Worm (Caenorhabditis elegans) whole organism, young adult: ENCODE measurements around the gene pix-1.

Experiments used
- B0261.1 ChIP-seq: sonication (generic microtip); optimal IDR thresholded peaks from 2 replicates; lab custom pipeline; 2016; ENCODE audit warnings: mild to moderate bottlenecking, missing genetic modification characterization, moderate library complexity, missing compliant biosample characterization
- C17E4.6 ChIP-seq: fragments of 200-800 bp; sonication (Bioruptor generic); IDR thresholded peaks from 2 replicates; pipeline ENCODE4 v1.3.6; 2022; ENCODE audit warnings: missing genetic modification reagents, missing genetic modification characterization, missing compliant biosample characterization
- D2030.7 ChIP-seq: fragments of 200-800 bp; sonication (Bioruptor generic); IDR thresholded peaks from 2 replicates; pipeline ENCODE4 v1.3.6; 2022; ENCODE audit warnings: missing genetic modification reagents, missing genetic modification characterization, missing compliant biosample characterization
- F22D6.2 ChIP-seq: sonication (generic microtip); optimal IDR thresholded peaks from 2 replicates; lab custom pipeline; 2016; ENCODE audit warnings: mild to moderate bottlenecking, missing genetic modification characterization, missing compliant biosample characterization
- F37B4.10 ChIP-seq: fragments of 200-800 bp; sonication (Bioruptor generic); IDR thresholded peaks from 2 replicates; pipeline ENCODE4 v1.3.6; 2022; ENCODE audit warnings: missing genetic modification characterization, missing compliant biosample characterization
- F39B2.1 ChIP-seq: fragments of 200-800 bp; sonication (Bioruptor generic); IDR thresholded peaks from 2 replicates; pipeline ENCODE4 v1.3.6; 2022; ENCODE audit warnings: missing genetic modification reagents, missing genetic modification characterization, missing compliant biosample characterization
- F49E8.2 ChIP-seq: sonication (generic microtip); optimal IDR thresholded peaks from 3 replicates; lab custom pipeline; 2017; ENCODE audit warnings: missing genetic modification characterization, mild to moderate bottlenecking, missing compliant biosample characterization, antibody characterized with exemption, moderate library complexity; ENCODE audit not compliant: insufficient read depth
- F57C9.4 ChIP-seq: sonication (generic microtip); optimal IDR thresholded peaks from 2 replicates; lab custom pipeline; 2017; ENCODE audit warnings: mild to moderate bottlenecking, missing genetic modification characterization, missing compliant biosample characterization
- K12H6.12 ChIP-seq: fragments of 200-800 bp; sonication (Bioruptor generic); optimal IDR thresholded peaks from 2 replicates; lab custom pipeline; 2018; ENCODE audit warnings: mild to moderate bottlenecking, missing genetic modification characterization, missing compliant biosample characterization
- T26A5.8 ChIP-seq: sonication (generic microtip); optimal IDR thresholded peaks from 2 replicates; lab custom pipeline; 2016; ENCODE audit warnings: missing genetic modification characterization, missing compliant biosample characterization
- Y53F4B.3 ChIP-seq: fragments of 200-800 bp; sonication (Bioruptor generic); IDR thresholded peaks from 2 replicates; pipeline ENCODE4 v1.3.6; 2022; ENCODE audit warnings: missing genetic modification reagents, missing genetic modification characterization, missing compliant biosample characterization
- Y67H2A.10 ChIP-seq: fragments of 200-800 bp; sonication (Bioruptor generic); conservative IDR thresholded peaks from 2 replicates; pipeline ENCODE4 v1.3.6; 2022; ENCODE audit warnings: missing genetic modification reagents, missing genetic modification characterization, missing compliant biosample characterization
- akir-1 ChIP-seq: fragments of 200-800 bp; sonication (Bioruptor generic); optimal IDR thresholded peaks from 2 replicates; lab custom pipeline; 2018; ENCODE audit warnings: mild to moderate bottlenecking, missing genetic modification characterization, moderate library complexity, missing compliant biosample characterization
- ama-1 ChIP-seq, 3 experiments: fragments of 150-350 bp in 1 of 3; sonication (generic microtip) in 2 of 3; optimal IDR thresholded peaks; 2 replicates each; lab custom pipeline; 2014 to 2018; ENCODE audit warnings: missing biosample characterization in 2 of 3, missing genetic modification characterization in 2 of 3, missing genetic modification reagents in 2 of 3
- aptf-2 ChIP-seq: fragments of 200-800 bp; sonication (Bioruptor generic); conservative IDR thresholded peaks from 2 replicates; pipeline ENCODE4 v1.3.6; 2022; ENCODE audit warnings: missing genetic modification reagents, missing genetic modification characterization, missing compliant biosample characterization
- aptf-3 ChIP-seq: fragments of 200-800 bp; sonication (Bioruptor generic); IDR thresholded peaks from 2 replicates; pipeline ENCODE4 v1.3.6; 2022; ENCODE audit warnings: missing genetic modification characterization, missing compliant biosample characterization
- attf-3 ChIP-seq: fragments of 200-800 bp; sonication (Bioruptor generic); conservative IDR thresholded peaks from 2 replicates; pipeline ENCODE4 v1.3.6; 2022; ENCODE audit warnings: missing genetic modification reagents, missing genetic modification characterization, missing compliant biosample characterization
- attf-6 ChIP-seq: fragments of 200-800 bp; sonication (Bioruptor generic); IDR thresholded peaks from 2 replicates; pipeline ENCODE4 v1.3.6; 2022; ENCODE audit warnings: missing genetic modification reagents, missing genetic modification characterization, missing compliant biosample characterization
- bed-1 ChIP-seq: fragments of 200-800 bp; sonication (Bioruptor generic); IDR thresholded peaks from 2 replicates; pipeline ENCODE4 v1.3.6; 2022; ENCODE audit warnings: missing genetic modification reagents, missing genetic modification characterization, missing compliant biosample characterization
- cebp-2 ChIP-seq: fragments of 200-800 bp; sonication (Bioruptor generic); IDR thresholded peaks from 2 replicates; pipeline ENCODE4 v1.3.6; 2022; ENCODE audit warnings: missing genetic modification characterization, missing compliant biosample characterization
- ceh-100 ChIP-seq: fragments of 200-800 bp; sonication (Bioruptor generic); IDR thresholded peaks from 2 replicates; pipeline ENCODE4 v1.3.6; 2022; ENCODE audit warnings: missing genetic modification reagents, missing genetic modification characterization, missing compliant biosample characterization
- chd-7 ChIP-seq: sonication (generic microtip); optimal IDR thresholded peaks from 2 replicates; lab custom pipeline; 2016; ENCODE audit warnings: mild to moderate bottlenecking, missing genetic modification characterization, moderate library complexity, missing compliant biosample characterization
- die-1 ChIP-seq: sonication (generic microtip); optimal IDR thresholded peaks from 2 replicates; lab custom pipeline; 2016; ENCODE audit warnings: missing genotype, mild to moderate bottlenecking, missing genetic modification characterization, missing compliant biosample characterization
- dpl-1 ChIP-seq: fragments of 150-350 bp; optimal IDR thresholded peaks from 2 replicates; lab custom pipeline; 2014; ENCODE audit warnings: missing biosample characterization, missing genetic modification reagents, missing genetic modification characterization
- egl-18 ChIP-seq: fragments of 200-800 bp; sonication (Bioruptor generic); IDR thresholded peaks from 2 replicates; pipeline ENCODE4 v1.3.6; 2022; ENCODE audit warnings: missing genetic modification reagents, missing genetic modification characterization, missing compliant biosample characterization
- egl-44 ChIP-seq: fragments of 200-800 bp; sonication (Bioruptor generic); IDR thresholded peaks from 2 replicates; pipeline ENCODE4 v1.3.6; 2022; ENCODE audit warnings: missing genetic modification reagents, missing genetic modification characterization, missing compliant biosample characterization
- ekl-4 ChIP-seq: fragments of 200-800 bp; sonication (Bioruptor generic); IDR thresholded peaks from 2 replicates; pipeline ENCODE4 v1.3.6; 2022; ENCODE audit warnings: missing genetic modification reagents, missing genetic modification characterization, missing compliant biosample characterization
- fkh-3 ChIP-seq: sonication (generic microtip); optimal IDR thresholded peaks from 2 replicates; lab custom pipeline; 2016; ENCODE audit warnings: mild to moderate bottlenecking, missing genetic modification characterization, missing compliant biosample characterization
- hmg-20 ChIP-seq: fragments of 200-800 bp; sonication (Bioruptor generic); IDR thresholded peaks from 2 replicates; pipeline ENCODE4 v1.3.6; 2022; ENCODE audit warnings: missing genetic modification reagents, missing genetic modification characterization, missing compliant biosample characterization
- hsf-1 ChIP-seq: fragments of 200-800 bp; sonication (Bioruptor generic); IDR thresholded peaks from 2 replicates; pipeline ENCODE4 v1.3.6; 2022; ENCODE audit warnings: missing genetic modification reagents, missing genetic modification characterization, missing compliant biosample characterization
- lir-1 ChIP-seq: fragments of 200-800 bp; sonication (Bioruptor generic); conservative IDR thresholded peaks from 2 replicates; pipeline ENCODE4 v1.3.6; 2022; ENCODE audit warnings: missing genetic modification reagents, missing genetic modification characterization, missing compliant biosample characterization
- lsl-1 ChIP-seq: fragments of 200-800 bp; sonication (Bioruptor generic); optimal IDR thresholded peaks from 2 replicates; lab custom pipeline; 2018; ENCODE audit warnings: mild to moderate bottlenecking, missing genetic modification characterization, moderate library complexity, missing compliant biosample characterization
- madf-10 ChIP-seq: sonication (generic microtip); optimal IDR thresholded peaks from 2 replicates; lab custom pipeline; 2016; ENCODE audit warnings: mild to moderate bottlenecking, missing genetic modification characterization, missing compliant biosample characterization
- madf-8 ChIP-seq: fragments of 200-800 bp; sonication (Bioruptor generic); conservative IDR thresholded peaks from 2 replicates; pipeline ENCODE4 v1.3.6; 2022; ENCODE audit warnings: missing genetic modification reagents, missing genetic modification characterization, missing compliant biosample characterization
- mes-4 ChIP-seq: sonication (generic microtip); optimal IDR thresholded peaks from 2 replicates; lab custom pipeline; 2016; ENCODE audit warnings: missing genotype, missing genetic modification characterization, missing compliant biosample characterization
- nhr-120 ChIP-seq: fragments of 200-800 bp; sonication (Bioruptor generic); IDR thresholded peaks from 2 replicates; pipeline ENCODE4 v1.3.6; 2022; ENCODE audit warnings: missing genetic modification characterization, missing compliant biosample characterization
- nhr-179 ChIP-seq: sonication (generic microtip); optimal IDR thresholded peaks from 2 replicates; lab custom pipeline; 2016; ENCODE audit warnings: mild to moderate bottlenecking, missing genetic modification characterization, missing compliant biosample characterization
- nhr-90 ChIP-seq: sonication (generic microtip); optimal IDR thresholded peaks from 2 replicates; lab custom pipeline; 2016; ENCODE audit warnings: missing genotype, mild to moderate bottlenecking, missing genetic modification characterization, missing compliant biosample characterization
- pha-4 ChIP-seq: fragments of 150-350 bp; sonication (generic microtip); optimal IDR thresholded peaks from 2 replicates; lab custom pipeline; 2014; ENCODE audit warnings: missing biosample characterization, missing genetic modification reagents, missing genetic modification characterization
- rcor-1 ChIP-seq: fragments of 200-800 bp; sonication (Bioruptor generic); IDR thresholded peaks from 2 replicates; pipeline ENCODE4 v1.3.6; 2022; ENCODE audit warnings: missing genetic modification reagents, missing genetic modification characterization, missing compliant biosample characterization
- rec-8 ChIP-seq, 2 experiments: sonication (generic microtip); optimal IDR thresholded peaks; 2 replicates each; lab custom pipeline; 2016; ENCODE audit warnings: mild to moderate bottlenecking in 2 of 2, missing genetic modification characterization in 2 of 2, missing genetic modification reagents in 2 of 2, missing genotype in 2 of 2, missing biosample characterization in 1 of 2, missing compliant biosample characterization in 1 of 2, moderate library complexity in 1 of 2
- rpc-1 ChIP-seq, 2 experiments: fragments of 150-350 bp in 1 of 2; sonication (generic microtip) in 1 of 2; optimal IDR thresholded peaks; 2 replicates each; lab custom pipeline; 2014 to 2018; ENCODE audit warnings: missing biosample characterization in 1 of 2, missing genetic modification characterization in 1 of 2, missing genetic modification reagents in 1 of 2, missing genotype in 1 of 2
- sdz-38 ChIP-seq: sonication (generic microtip); optimal IDR thresholded peaks from 2 replicates; lab custom pipeline; 2016; ENCODE audit warnings: missing genotype, missing genetic modification characterization, missing compliant biosample characterization
- sea-2 ChIP-seq: fragments of 200-800 bp; sonication (Bioruptor generic); IDR thresholded peaks from 2 replicates; pipeline ENCODE4 v1.3.6; 2022; ENCODE audit warnings: missing genetic modification characterization, missing compliant biosample characterization
- unc-62 ChIP-seq: fragments of 150-350 bp; optimal IDR thresholded peaks from 2 replicates; lab custom pipeline; 2014; ENCODE audit warnings: missing biosample characterization, missing genetic modification reagents, missing genetic modification characterization
- zim-3 ChIP-seq: sonication (generic microtip); optimal IDR thresholded peaks from 2 replicates; lab custom pipeline; 2017; ENCODE audit warnings: mild to moderate bottlenecking, missing genetic modification characterization, moderate library complexity, missing compliant biosample characterization
- ztf-25 ChIP-seq: fragments of 200-800 bp; sonication (Bioruptor generic); IDR thresholded peaks from 2 replicates; pipeline ENCODE4 v1.3.6; 2022; ENCODE audit warnings: missing genetic modification reagents, missing genetic modification characterization, missing compliant biosample characterization
- ztf-28 ChIP-seq: fragments of 200-800 bp; sonication (Bioruptor generic); IDR thresholded peaks from 2 replicates; pipeline ENCODE4 v1.3.6; 2022; ENCODE audit warnings: missing genetic modification reagents, missing genetic modification characterization, missing compliant biosample characterization
- ztf-6 ChIP-seq: fragments of 200-800 bp; sonication (Bioruptor generic); IDR thresholded peaks from 2 replicates; pipeline ENCODE4 v1.3.6; 2022; ENCODE audit warnings: missing genetic modification reagents, missing genetic modification characterization, missing compliant biosample characterization

Gene pix-1

DNA sequence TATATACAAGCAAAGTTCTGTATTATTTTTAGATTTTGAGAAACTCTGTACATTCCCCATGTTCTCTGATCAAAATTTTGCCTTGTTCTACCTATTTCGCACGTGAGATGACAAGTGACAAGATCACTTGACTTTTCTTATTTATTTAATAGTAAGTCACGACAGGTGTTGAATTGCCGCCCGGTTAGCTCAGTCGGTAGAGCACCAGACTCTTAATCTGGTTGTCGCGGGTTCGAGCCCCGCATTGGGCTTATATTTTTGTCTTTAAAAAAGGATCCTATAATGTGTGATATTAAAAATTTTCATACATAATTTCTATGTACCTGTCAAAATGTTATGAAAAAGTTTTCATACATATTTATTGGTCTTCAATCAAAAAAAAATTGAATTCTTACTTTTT, 12.4 kb upstream of the pix-1 start:
- TF ChIP-seq rpc-1 (optimal IDR thresholded peaks at IDR 0.05; lab: Kevin White, UChicago) (peak; percentile 79), rpc-1 (tag; optimal IDR thresholded peaks at IDR 0.05; lab: Kevin White, UChicago) (peak; percentile 87), F49E8.2 (tag; lab: Kevin White, UChicago) (no peak), D2030.7 (GFP tag; lab: Robert Waterston, UW) (peak; percentile 54; the same call in 1 of the 2 replicates), T26A5.8 (tag; lab: Kevin White, UChicago) (no peak), aptf-3 (GFP tag; lab: Robert Waterston, UW) (0 out of 2 replicates have a peak, but pooled peaks have one; percentile 80), rec-8 (tag; optimal IDR thresholded peaks at IDR 0.05; lab: Kevin White, UChicago) (peak; percentile 52 to 68), madf-8 (GFP tag; lab: Robert Waterston, UW) (no peak), F57C9.4 (tag; lab: Kevin White, UChicago) (no peak), bed-1 (no peak), rcor-1 (GFP tag; lab: Robert Waterston, UW) (peak; percentile 29; the same call in 1 of the 2 replicates), egl-44 (GFP tag; lab: Robert Waterston, UW) (peak; percentile 42; the same call in 1 of the 2 replicates), ztf-6 (GFP tag; lab: Robert Waterston, UW) (no peak), sdz-38 (tag; lab: Kevin White, UChicago) (no peak), nhr-90 (tag; lab: Kevin White, UChicago) (peak; percentile 71), F39B2.1 (GFP tag; lab: Robert Waterston, UW) (no peak), attf-6 (GFP tag; lab: Robert Waterston, UW) (peak; percentile 65; the same call in 1 of the 2 replicates), F37B4.10 (GFP tag; lab: Robert Waterston, UW) (no peak), dpl-1 (no peak), ztf-28 (GFP tag; lab: Robert Waterston, UW) (no peak), lir-1 (GFP tag; lab: Robert Waterston, UW) (no peak), sea-2 (GFP tag; lab: Robert Waterston, UW) (no peak), Y67H2A.10 (GFP tag; lab: Robert Waterston, UW) (no peak), C17E4.6 (no peak), hsf-1 (no peak), mes-4 (tag; lab: Kevin White, UChicago) (no peak), ekl-4 (GFP tag; lab: Robert Waterston, UW) (no peak), akir-1 (no peak), attf-3 (GFP tag; lab: Robert Waterston, UW) (no peak), aptf-2 (GFP tag; lab: Robert Waterston, UW) (no peak), egl-18 (GFP tag; lab: Robert Waterston, UW) (no peak), die-1 (tag; lab: Kevin White, UChicago) (peak; percentile 78), pha-4 (tag; lab: Kevin White, UChicago) (no peak), hmg-20 (GFP tag; lab: Robert Waterston, UW) (no peak), K12H6.12 (no peak), F22D6.2 (tag; lab: Kevin White, UChicago) (no peak), nhr-120 (GFP tag; lab: Robert Waterston, UW) (no peak), ceh-100 (no peak), ama-1 (optimal IDR thresholded peaks at IDR 0.05; lab: Kevin White, UChicago) (no peak), ama-1 (GFP tag; optimal IDR thresholded peaks at IDR 0.05; lab: Kevin White, UChicago) (peak in 1 of 2 experiments; percentile 59), lsl-1 (no peak), unc-62 (GFP tag; lab: Kevin White, UChicago) (no peak), cebp-2 (GFP tag; lab: Robert Waterston, UW) (peak; percentile 87), ztf-25 (peak; percentile 57; the same call in 1 of the 2 replicates), chd-7 (tag; lab: Kevin White, UChicago) (no peak), madf-10 (peak; percentile 48), B0261.1 (tag; lab: Kevin White, UChicago) (peak; percentile 75), fkh-3 (no peak), zim-3 (no peak), nhr-179 (tag; lab: Kevin White, UChicago) (peak; percentile 25), Y53F4B.3 (GFP tag; lab: Robert Waterston, UW) (no peak)
